Worm (Caenorhabditis elegans) whole organism, L4 larva: ENCODE measurements around the gene Y4C6B.4.

ENCODE experiments used
- ama-1 ChIP-seq: fragments of 150-350 bp; optimal IDR thresholded peaks from 2 replicates; lab custom pipeline; 2014; ENCODE audit warnings: inconsistent platforms, mixed read lengths
- pha-4 ChIP-seq, 2 experiments: fragments of 150-350 bp in 1 of 2; fragments of 200-800 bp in 1 of 2; sonication (Bioruptor generic) in 1 of 2; IDR thresholded peaks in 1 of 2; optimal IDR thresholded peaks in 1 of 2; 2 replicates each; pipeline versions ENCODE4 v1.3.6 to Lab custom; 2014 to 2022; ENCODE audit warnings: missing genetic modification characterization in 2 of 2, missing genetic modification reagents in 2 of 2, missing biosample characterization in 1 of 2, missing compliant biosample characterization in 1 of 2
- snpc-4 ChIP-seq: fragments of 150-350 bp; optimal IDR thresholded peaks from 2 replicates; lab custom pipeline; 2014; ENCODE audit warnings: missing biosample characterization, missing genetic modification characterization

ce11 chrIV:5360533-5360932 is 34.3 kb downstream of the Y4C6B.4 start, which contains the start of gene F41H10.5:
- no peak for TF ChIP-seq pha-4 (GFP tag; IDR thresholded peaks at IDR 0.05; lab: Robert Waterston, UW)
- no peak for TF ChIP-seq pha-4 (tag; optimal IDR thresholded peaks at IDR 0.05; lab: Kevin White, UChicago)
- TF ChIP-seq snpc-4 (tag; lab: Kevin White, UChicago): no peak
- TF ChIP-seq ama-1 (lab: Kevin White, UChicago): no peak
